Fruit fly (Drosophila melanogaster) whole organism, adult: ENCODE measurements around the gene Osi2.

Experiments
- CG12768 ChIP-seq: fragments of 200-800 bp; sonication (Bioruptor generic); optimal IDR thresholded peaks from 2 replicates; lab custom pipeline; 2017; ENCODE audit warnings: missing biosample characterization, missing genetic modification characterization, mild to moderate bottlenecking, moderate library complexity, missing genetic modification reagents
- CG14711 ChIP-seq: fragments of 200-800 bp; sonication (Bioruptor generic); optimal IDR thresholded peaks from 2 replicates; lab custom pipeline; 2018; ENCODE audit warnings: missing biosample characterization, mild to moderate bottlenecking, missing genetic modification characterization, moderate library complexity
- CG5204 ChIP-seq: fragments of 200-800 bp; sonication (Bioruptor generic); optimal IDR thresholded peaks from 2 replicates; lab custom pipeline; 2016; ENCODE audit warnings: missing biosample characterization, missing genetic modification characterization
- Clk ChIP-seq: fragments of 200-800 bp; sonication (Bioruptor generic); optimal IDR thresholded peaks from 2 replicates; lab custom pipeline; 2017; ENCODE audit warnings: missing biosample characterization, missing genetic modification characterization
- Hr96 ChIP-seq: fragments of 200-800 bp; sonication (Bioruptor generic); optimal IDR thresholded peaks from 2 replicates; lab custom pipeline; 2016; ENCODE audit warnings: missing biosample characterization, missing genetic modification characterization
- Mnt ChIP-seq: fragments of 200-800 bp; sonication (Bioruptor generic); optimal IDR thresholded peaks from 2 replicates; lab custom pipeline; 2016; ENCODE audit warnings: missing biosample characterization, mild to moderate bottlenecking, missing genetic modification characterization
- cnc ChIP-seq, 2 experiments: fragments of >200 bp; optimal IDR thresholded peaks; 2 replicates each; lab custom pipeline; 2017
- kay ChIP-seq: fragments of 200-800 bp; sonication (Bioruptor generic); peaks from one replicate; lab custom pipeline; 2016; ENCODE audit warnings: missing biosample characterization, missing genetic modification characterization, borderline replicate concordance
- ovo ChIP-seq: fragments of 200-800 bp; sonication (Bioruptor generic); optimal IDR thresholded peaks from 2 replicates; lab custom pipeline; 2016; ENCODE audit warnings: missing biosample characterization, missing genetic modification characterization
- toe ChIP-seq: fragments of 200-800 bp; sonication (Bioruptor generic); optimal IDR thresholded peaks from 2 replicates; lab custom pipeline; 2016; ENCODE audit warnings: missing biosample characterization, missing genetic modification characterization

- no peak for TF ChIP-seq CG5204 (GFP tag; lab: Kevin White, UChicago)
- TF ChIP-seq toe, result no peak
- no peak for TF ChIP-seq Hr96 (GFP tag; lab: Kevin White, UChicago)
- no peak for TF ChIP-seq cnc (optimal IDR thresholded peaks at IDR 0.05; lab: Kevin White, UChicago)
- TF ChIP-seq CG14711 (tag; lab: Kevin White, UChicago), result no peak
- no peak for TF ChIP-seq kay (GFP tag; lab: Kevin White, UChicago)
- no peak for TF ChIP-seq CG12768 (GFP tag; lab: Kevin White, UChicago)
- no peak for TF ChIP-seq Clk (GFP tag; lab: Kevin White, UChicago)
- TF ChIP-seq ovo (GFP tag; lab: Kevin White, UChicago), result no peak
- TF ChIP-seq Mnt (GFP tag; lab: Kevin White, UChicago), result no peak
Observed at dm6 chr3R:6170737-6171136, 38.4 kb upstream of the Osi2 start.
